Fruit fly (Drosophila melanogaster): ENCODE data around the gene CG42327.

The CG42327 gene

dm6 chr3R:11623025-11623424, 32.9 kb upstream of the CG42327 start, which contains the start of gene CG14711 (continued):
- TF ChIP-seq CG32772 (GFP tag; IDR thresholded peaks at IDR 0.05) = peak; percentile 83
- peak; percentile 78 for TF ChIP-seq Ets97D (GFP tag; optimal IDR thresholded peaks at IDR 0.05)
- TF ChIP-seq abd-A (tag; optimal IDR thresholded peaks at IDR 0.05) = no peak
- TF ChIP-seq CG8924 (tag; optimal IDR thresholded peaks at IDR 0.05) = peak; percentile 88
- TF ChIP-seq HLHmδ (GFP tag; optimal IDR thresholded peaks at IDR 0.05) = no peak
- TF ChIP-seq Awh (GFP tag; IDR thresholded peaks at IDR 0.05) = peak; percentile 80
- peak; percentile 96 for TF ChIP-seq CG2116 (GFP tag; optimal IDR thresholded peaks at IDR 0.05)
- TF ChIP-seq CG2875 (GFP tag; optimal IDR thresholded peaks at IDR 0.05) = peak; percentile 74
- TF ChIP-seq CG7928 (GFP tag; optimal IDR thresholded peaks at IDR 0.05) = peak; percentile 14
- peak; percentile 91 for TF ChIP-seq CG13424 (tag; optimal IDR thresholded peaks at IDR 0.05)
- peak; percentile 93 for TF ChIP-seq vvl (GFP tag; IDR thresholded peaks at IDR 0.05)
- 0 out of 3 replicates have a peak, but pooled peaks have one; percentile 43 for TF ChIP-seq CG2199 (GFP tag; IDR thresholded peaks at IDR 0.05)
- peak; percentile 80 for TF ChIP-seq ems (GFP tag; optimal IDR thresholded peaks at IDR 0.05)
- peak; percentile 56 for TF ChIP-seq org-1 (GFP tag; optimal IDR thresholded peaks at IDR 0.05)
- peak; percentile 91 for TF ChIP-seq lilli (GFP tag; optimal IDR thresholded peaks at IDR 0.05)
- TF ChIP-seq E2f2 (GFP tag; IDR thresholded peaks at IDR 0.05) = peak; percentile 81
- peak; percentile 73 for TF ChIP-seq bbx (GFP tag; IDR thresholded peaks at IDR 0.05; ENCODE audit: partially characterized antibody)
- TF ChIP-seq Eip74EF (GFP tag; optimal IDR thresholded peaks at IDR 0.05) = no peak
- peak; percentile 76 for TF ChIP-seq fd3F (GFP tag; optimal IDR thresholded peaks at IDR 0.05)
- TF ChIP-seq Vsx1 (GFP tag; optimal IDR thresholded peaks at IDR 0.05) = no peak
- peak; percentile 75 for TF ChIP-seq Fer2 (tag; optimal IDR thresholded peaks at IDR 0.05)
- peak; percentile 88 for TF ChIP-seq CG13894 (tag; optimal IDR thresholded peaks at IDR 0.05)
- TF ChIP-seq sima (GFP tag; optimal IDR thresholded peaks at IDR 0.05) = no peak
- peak; percentile 42; the same call in 1 of the 2 replicates for TF ChIP-seq Rx (GFP tag; IDR thresholded peaks at IDR 0.05)
- TF ChIP-seq ash1 (GFP tag; optimal IDR thresholded peaks at IDR 0.05) = no peak
- no peak for TF ChIP-seq sr (GFP tag; IDR thresholded peaks at IDR 0.05)
- TF ChIP-seq CG4854 (GFP tag; optimal IDR thresholded peaks at IDR 0.05) = peak; percentile 65
- TF ChIP-seq Hand (GFP tag; optimal IDR thresholded peaks at IDR 0.05) = peak; percentile 53
- TF ChIP-seq crol (GFP tag; IDR thresholded peaks at IDR 0.05) = no peak
- peak; percentile 84 for TF ChIP-seq zen (tag; optimal IDR thresholded peaks at IDR 0.05)
- TF ChIP-seq ranshi (GFP tag; IDR thresholded peaks at IDR 0.05) = peak; percentile 83
- TF ChIP-seq z (GFP tag; IDR thresholded peaks at IDR 0.05) = no peak
- TF ChIP-seq CG7357 (GFP tag; IDR thresholded peaks at IDR 0.05) = peak; percentile 62; the same call in 2 of the 3 replicates
- peak; percentile 82 for TF ChIP-seq zfh1 (GFP tag; IDR thresholded peaks at IDR 0.05)
- peak; percentile 79 for TF ChIP-seq esg (GFP tag; conservative IDR thresholded peaks at IDR 0.05)
- TF ChIP-seq CG7987 (GFP tag; optimal IDR thresholded peaks at IDR 0.05) = peak; percentile 66
- TF ChIP-seq Dip3 (GFP tag; optimal IDR thresholded peaks at IDR 0.05) = peak; percentile 65
- peak; percentile 94 for TF ChIP-seq Med (GFP tag)
- peak; percentile 10 for TF ChIP-seq pb (GFP tag; optimal IDR thresholded peaks at IDR 0.05)
- TF ChIP-seq CG6791 (GFP tag; IDR thresholded peaks at IDR 0.05; ENCODE audit: partially characterized antibody) = peak; percentile 75
- peak; percentile 75 for TF ChIP-seq CG10209 (GFP tag; optimal IDR thresholded peaks at IDR 0.05)
- peak; percentile 89 for TF ChIP-seq CG9817 (tag; optimal IDR thresholded peaks at IDR 0.05)
- peak; percentile 85 for TF ChIP-seq CG17361 (GFP tag; IDR thresholded peaks at IDR 0.05)
- peak; percentile 79 for TF ChIP-seq al (GFP tag; IDR thresholded peaks at IDR 0.05)
- peak; percentile 86 for TF ChIP-seq CG15514 (GFP tag; optimal IDR thresholded peaks at IDR 0.05)
- 0 out of 2 replicates have a peak, but pooled peaks have one; percentile 57 for TF ChIP-seq CG16779 (GFP tag; IDR thresholded peaks at IDR 0.05)
- peak; percentile 88 for TF ChIP-seq phol (tag; optimal IDR thresholded peaks at IDR 0.05)
- TF ChIP-seq Abd-B (GFP tag; optimal IDR thresholded peaks at IDR 0.05) = peak; percentile 91
- TF ChIP-seq gt (GFP tag; IDR thresholded peaks at IDR 0.05) = peak; percentile 44; the same call in 1 of the 2 replicates
- peak; percentile 82 for TF ChIP-seq Mrtf (GFP tag; IDR thresholded peaks at IDR 0.05)
